Fruit fly (Drosophila melanogaster) whole organism, embryonic: ENCODE data around the gene pot.

Experiments used
- Abd-B ChIP-seq: fragments of 200-800 bp; sonication (Bioruptor generic); optimal IDR thresholded peaks from 2 replicates; lab custom pipeline; 2018; ENCODE audit warnings: missing biosample characterization, mild to moderate bottlenecking, missing genetic modification characterization, moderate library complexity
- Antp ChIP-seq: fragments of 200-800 bp; sonication (Bioruptor generic); optimal IDR thresholded peaks from 3 replicates; lab custom pipeline; 2016; ENCODE audit warnings: missing biosample characterization, missing genetic modification characterization
- Atf3 ChIP-seq: fragments of 200-800 bp; sonication (Bioruptor generic); optimal IDR thresholded peaks from 3 replicates; lab custom pipeline; 2016; ENCODE audit warnings: missing biosample characterization, missing genetic modification characterization
- CG10959 ChIP-seq: fragments of 200-800 bp; sonication (Bioruptor generic); IDR thresholded peaks from 2 replicates; pipeline ENCODE4 v1.3.6; 2022; ENCODE audit warnings: missing biosample characterization, missing genetic modification characterization
- CG11247 ChIP-seq: fragments of 200-800 bp; sonication (Bioruptor generic); IDR thresholded peaks from 2 replicates; pipeline ENCODE4 v1.3.6; 2022; ENCODE audit warnings: missing biosample characterization, missing genetic modification characterization
- CG11398 ChIP-seq: fragments of 200-800 bp; sonication (Bioruptor generic); optimal IDR thresholded peaks from 2 replicates; lab custom pipeline; 2016; ENCODE audit warnings: missing biosample characterization, missing genetic modification characterization
- CG11504 ChIP-seq: fragments of 200-800 bp; sonication (Bioruptor generic); optimal IDR thresholded peaks from 3 replicates; lab custom pipeline; 2019; ENCODE audit warnings: missing biosample characterization, mild to moderate bottlenecking, missing genetic modification characterization, moderate library complexity
- CG12219 ChIP-seq: fragments of 200-800 bp; sonication (Bioruptor generic); optimal IDR thresholded peaks from 3 replicates; lab custom pipeline; 2018; ENCODE audit warnings: missing biosample characterization, mild to moderate bottlenecking, missing genetic modification characterization
- CG12744 ChIP-seq: fragments of 200-800 bp; sonication (Bioruptor generic); optimal IDR thresholded peaks from 2 replicates; lab custom pipeline; 2016; ENCODE audit warnings: missing biosample characterization, missing genetic modification characterization
- CG13775 ChIP-seq: fragments of 200-800 bp; sonication (Bioruptor generic); optimal IDR thresholded peaks from 3 replicates; lab custom pipeline; 2017; ENCODE audit warnings: missing biosample characterization, mild to moderate bottlenecking, missing genetic modification characterization
- CG14014 ChIP-seq: fragments of 200-800 bp; sonication (Bioruptor generic); IDR thresholded peaks from 2 replicates; pipeline ENCODE4 v1.3.6; 2022; ENCODE audit warnings: missing biosample characterization, missing genetic modification characterization
- CG14710 ChIP-seq: fragments of 200-800 bp; sonication (Bioruptor generic); optimal IDR thresholded peaks from 3 replicates; lab custom pipeline; 2019; ENCODE audit warnings: missing biosample characterization, mild to moderate bottlenecking, missing genetic modification characterization, moderate library complexity
- CG14965 ChIP-seq: fragments of 200-800 bp; sonication (Bioruptor generic); optimal IDR thresholded peaks from 2 replicates; lab custom pipeline; 2016; ENCODE audit warnings: missing biosample characterization, missing genetic modification characterization, borderline replicate concordance
- CG15011 ChIP-seq: fragments of 200-800 bp; sonication (Bioruptor generic); optimal IDR thresholded peaks from 3 replicates; lab custom pipeline; 2018; ENCODE audit warnings: missing biosample characterization, mild to moderate bottlenecking, missing genetic modification characterization
- CG16813 ChIP-seq: fragments of 200-800 bp; sonication (Bioruptor generic); IDR thresholded peaks from 3 replicates; pipeline ENCODE4 v1.3.6; 2022; ENCODE audit warnings: missing biosample characterization, missing genetic modification characterization; ENCODE audit not compliant: partially characterized antibody
- CG17829 ChIP-seq: fragments of 200-800 bp; optimal IDR thresholded peaks from 2 replicates; lab custom pipeline; 2019; ENCODE audit warnings: missing biosample characterization, mild to moderate bottlenecking, missing genetic modification characterization, moderate library complexity
- CG18599 ChIP-seq: fragments of 200-800 bp; sonication (Bioruptor generic); optimal IDR thresholded peaks from 3 replicates; lab custom pipeline; 2017; ENCODE audit warnings: missing biosample characterization, missing genetic modification characterization, mild to moderate bottlenecking, moderate library complexity, missing genetic modification reagents
- CG2120 ChIP-seq: fragments of 200-800 bp; sonication (Bioruptor generic); optimal IDR thresholded peaks from 3 replicates; lab custom pipeline; 2016; ENCODE audit warnings: missing biosample characterization, missing genetic modification characterization
- CG2199 ChIP-seq: fragments of 200-800 bp; sonication (Bioruptor generic); IDR thresholded peaks from 3 replicates; pipeline ENCODE4 v1.3.6; 2022; ENCODE audit warnings: missing biosample characterization, missing genetic modification characterization
- CG31224 ChIP-seq: fragments of 200-800 bp; sonication (Bioruptor generic); IDR thresholded peaks from 2 replicates; pipeline ENCODE4 v1.3.6; 2022; ENCODE audit warnings: missing biosample characterization, missing genetic modification characterization
- CG4854 ChIP-seq: fragments of 200-800 bp; sonication (Bioruptor generic); optimal IDR thresholded peaks from 2 replicates; lab custom pipeline; 2016; ENCODE audit warnings: missing biosample characterization, missing genetic modification characterization, inconsistent platforms
- CG5180 ChIP-seq: fragments of 200-800 bp; sonication (Bioruptor generic); optimal IDR thresholded peaks from 3 replicates; lab custom pipeline; 2017; ENCODE audit warnings: missing biosample characterization, missing genetic modification characterization, mild to moderate bottlenecking, moderate library complexity, missing genetic modification reagents
- CG7357 ChIP-seq: fragments of 200-800 bp; sonication (Bioruptor generic); IDR thresholded peaks from 3 replicates; pipeline ENCODE4 v1.3.6; 2022; ENCODE audit warnings: missing biosample characterization, missing genetic modification characterization
- CG8765 ChIP-seq: fragments of 200-800 bp; sonication (Bioruptor generic); IDR thresholded peaks from 2 replicates; pipeline ENCODE4 v1.3.6; 2022; ENCODE audit warnings: missing biosample characterization, missing genetic modification characterization
- CG9876 ChIP-seq: fragments of 200-800 bp; sonication (Bioruptor generic); optimal IDR thresholded peaks from 2 replicates; lab custom pipeline; 2016; ENCODE audit warnings: missing biosample characterization, missing genetic modification characterization
- CTCF ChIP-seq: fragments of 200-800 bp; sonication (Bioruptor generic); optimal IDR thresholded peaks from 2 replicates; lab custom pipeline; 2017; ENCODE audit warnings: missing biosample characterization, mild to moderate bottlenecking, missing genetic modification characterization, moderate library complexity
- Fer1 ChIP-seq: fragments of 200-800 bp; sonication (Bioruptor generic); optimal IDR thresholded peaks from 2 replicates; lab custom pipeline; 2017; ENCODE audit warnings: missing biosample characterization, mild to moderate bottlenecking, missing genetic modification characterization
- H15 ChIP-seq: fragments of 200-800 bp; sonication (Bioruptor generic); IDR thresholded peaks from 3 replicates; pipeline ENCODE4 v1.3.6; 2022; ENCODE audit warnings: missing biosample characterization, missing genetic modification characterization
- H2.0 ChIP-seq: fragments of 200-800 bp; sonication (Bioruptor generic); IDR thresholded peaks from 2 replicates; pipeline ENCODE4 v1.3.6; 2022; ENCODE audit warnings: missing biosample characterization, missing genetic modification characterization
- Hey ChIP-seq: fragments of 200-800 bp; sonication (Bioruptor generic); optimal IDR thresholded peaks from 3 replicates; lab custom pipeline; 2018; ENCODE audit warnings: missing biosample characterization, mild to moderate bottlenecking, missing genetic modification characterization
- Hr39 ChIP-seq: fragments of >200 bp; optimal IDR thresholded peaks from 2 replicates; lab custom pipeline; 2017
- MBD-R2 ChIP-seq: fragments of 200-800 bp; sonication (Bioruptor generic); IDR thresholded peaks from 2 replicates; pipeline ENCODE4 v1.3.6; 2022; ENCODE audit warnings: missing biosample characterization, missing genetic modification characterization
- Opbp ChIP-seq: fragments of 200-800 bp; sonication (Bioruptor generic); IDR thresholded peaks from 3 replicates; pipeline ENCODE4 v1.3.6; 2022; ENCODE audit warnings: missing biosample characterization, missing genetic modification characterization; ENCODE audit not compliant: partially characterized antibody
- Vsx1 ChIP-seq: fragments of 200-800 bp; sonication (Bioruptor generic); optimal IDR thresholded peaks from 2 replicates; lab custom pipeline; 2017; ENCODE audit warnings: missing biosample characterization, mild to moderate bottlenecking, missing genetic modification characterization, missing genetic modification reagents
- ac ChIP-seq: fragments of 200-800 bp; sonication (Bioruptor generic); optimal IDR thresholded peaks from 3 replicates; lab custom pipeline; 2017; ENCODE audit warnings: missing biosample characterization, mild to moderate bottlenecking, missing genetic modification characterization
- chm ChIP-seq: fragments of 200-800 bp; sonication (Bioruptor generic); IDR thresholded peaks from 2 replicates; pipeline ENCODE4 v1.3.6; 2022; ENCODE audit warnings: missing biosample characterization, missing genetic modification characterization
- dati ChIP-seq: fragments of 200-800 bp; sonication (Bioruptor generic); IDR thresholded peaks from 2 replicates; pipeline ENCODE4 v1.3.6; 2022; ENCODE audit warnings: missing biosample characterization, missing genetic modification characterization
- dmrt11E ChIP-seq: fragments of 200-800 bp; sonication (Bioruptor generic); optimal IDR thresholded peaks from 3 replicates; lab custom pipeline; 2018; ENCODE audit warnings: missing biosample characterization, mild to moderate bottlenecking, missing genetic modification characterization, moderate library complexity
- fd96Cb ChIP-seq: fragments of 200-800 bp; sonication (Bioruptor generic); optimal IDR thresholded peaks from 2 replicates; lab custom pipeline; 2018; ENCODE audit warnings: missing biosample characterization, mild to moderate bottlenecking, missing genetic modification characterization, moderate library complexity
- phol ChIP-seq: fragments of 200-800 bp; sonication (Bioruptor generic); optimal IDR thresholded peaks from 3 replicates; lab custom pipeline; 2018; ENCODE audit warnings: missing biosample characterization, mild to moderate bottlenecking, missing genetic modification characterization, moderate library complexity
- psq ChIP-seq: fragments of 200-800 bp; sonication (Bioruptor generic); optimal IDR thresholded peaks from 2 replicates; lab custom pipeline; 2017; ENCODE audit warnings: missing biosample characterization, missing genetic modification characterization
- row ChIP-seq: fragments of 200-800 bp; sonication (Bioruptor generic); IDR thresholded peaks from 3 replicates; pipeline ENCODE4 v1.3.6; 2022; ENCODE audit warnings: missing biosample characterization, missing genetic modification characterization
- sim ChIP-seq: fragments of 200-800 bp; sonication (Bioruptor generic); IDR thresholded peaks from 2 replicates; pipeline ENCODE4 v1.3.6; 2022; ENCODE audit warnings: missing biosample characterization, missing genetic modification characterization
- sima ChIP-seq: fragments of 200-800 bp; sonication (Bioruptor generic); optimal IDR thresholded peaks from 2 replicates; lab custom pipeline; 2016; ENCODE audit warnings: missing biosample characterization, missing genetic modification characterization
- ssp ChIP-seq: fragments of 200-800 bp; sonication (Bioruptor generic); IDR thresholded peaks from 2 replicates; pipeline ENCODE4 v1.3.6; 2022; ENCODE audit warnings: missing biosample characterization, missing genetic modification characterization
- stwl ChIP-seq: fragments of 200-800 bp; sonication (Bioruptor generic); optimal IDR thresholded peaks from 3 replicates; lab custom pipeline; 2018; ENCODE audit warnings: missing biosample characterization, mild to moderate bottlenecking, missing genetic modification characterization, moderate library complexity
- tap ChIP-seq: fragments of 200-800 bp; optimal IDR thresholded peaks from 3 replicates; lab custom pipeline; 2019; ENCODE audit warnings: missing biosample characterization, mild to moderate bottlenecking, missing genetic modification characterization, moderate library complexity
- tgo ChIP-seq: fragments of 200-800 bp; sonication (Bioruptor generic); IDR thresholded peaks from 3 replicates; pipeline ENCODE4 v1.3.6; 2022; ENCODE audit warnings: missing biosample characterization, missing genetic modification characterization
- tup ChIP-seq: fragments of 200-800 bp; sonication (Bioruptor generic); optimal IDR thresholded peaks from 2 replicates; lab custom pipeline; 2016; ENCODE audit warnings: missing biosample characterization, mild to moderate bottlenecking, missing genetic modification characterization, moderate library complexity
- yki ChIP-seq: fragments of >200 bp; optimal IDR thresholded peaks from 3 replicates; lab custom pipeline; 2018
- zen ChIP-seq: fragments of 200-800 bp; sonication (Bioruptor generic); optimal IDR thresholded peaks from 3 replicates; lab custom pipeline; 2018; ENCODE audit warnings: missing biosample characterization, mild to moderate bottlenecking, missing genetic modification characterization, moderate library complexity
- zfh2 ChIP-seq: fragments of 200-800 bp; sonication (Bioruptor generic); optimal IDR thresholded peaks from 2 replicates; lab custom pipeline; 2016; ENCODE audit warnings: missing biosample characterization, missing genetic modification characterization

pot gene

dm6 chrX:11915154-11915593, 1.9 kb downstream of the pot start (continued):
- peak; percentile 95 for TF ChIP-seq CG17829 (tag; lab: Kevin White, UChicago)
- no peak for TF ChIP-seq Antp
- TF ChIP-seq CG16813 (GFP tag; lab: Robert Waterston, UW), result no peak
- peak; percentile 76 for TF ChIP-seq CG31224
- TF ChIP-seq CG9876 (GFP tag; lab: Kevin White, UChicago), result no peak
- peak; percentile 72 for TF ChIP-seq CG8765 (GFP tag; lab: Robert Waterston, UW)
- TF ChIP-seq CG14710 (tag; lab: Kevin White, UChicago), result peak; percentile 92
- TF ChIP-seq CG10959 (GFP tag; lab: Robert Waterston, UW), result peak; percentile 73
- TF ChIP-seq dati (GFP tag; lab: Robert Waterston, UW), result no peak
- TF ChIP-seq Hey (tag; lab: Kevin White, UChicago), result peak; percentile 35
- peak; percentile 77 for TF ChIP-seq CG15011
- TF ChIP-seq H2.0 (GFP tag; lab: Robert Waterston, UW), result peak; percentile 76
- peak; percentile 83 for TF ChIP-seq CG5180
- TF ChIP-seq sim (GFP tag; lab: Robert Waterston, UW), result 0 out of 2 replicates have a peak, but pooled peaks have one; percentile 62
- TF ChIP-seq stwl (tag; lab: Kevin White, UChicago), result peak; percentile 21
- TF ChIP-seq zen (tag; lab: Kevin White, UChicago), result peak; percentile 93
- TF ChIP-seq Atf3 (GFP tag; lab: Kevin White, UChicago), result no peak
- TF ChIP-seq phol, result peak; percentile 93
- peak; percentile 76; the same call in 2 of the 3 replicates for TF ChIP-seq H15 (GFP tag; lab: Robert Waterston, UW)
- TF ChIP-seq fd96Cb, result peak; percentile 91
- peak; percentile 91 for TF ChIP-seq row (GFP tag; lab: Robert Waterston, UW)
- peak; percentile 76 for TF ChIP-seq Vsx1
- peak; percentile 7 for TF ChIP-seq tup (GFP tag; lab: Kevin White, UChicago)
- TF ChIP-seq Opbp (GFP tag; lab: Robert Waterston, UW), result no peak
- no peak for TF ChIP-seq CG12744 (GFP tag; lab: Kevin White, UChicago)
- peak; percentile 26 for TF ChIP-seq psq (GFP tag; lab: Kevin White, UChicago)
- peak; percentile 28 for TF ChIP-seq CTCF (GFP tag; lab: Kevin White, UChicago)
- peak; percentile 91 for TF ChIP-seq tap (tag; lab: Kevin White, UChicago)
- TF ChIP-seq CG14014, result peak; percentile 86
- TF ChIP-seq CG2120, result peak; percentile 58
- TF ChIP-seq CG18599, result peak; percentile 89
- TF ChIP-seq CG11398 (GFP tag; lab: Kevin White, UChicago), result no peak
- TF ChIP-seq Abd-B, result peak; percentile 92
- peak; percentile 54 for TF ChIP-seq CG11247 (GFP tag; lab: Robert Waterston, UW)
- TF ChIP-seq CG13775 (GFP tag; lab: Kevin White, UChicago), result peak; percentile 90
- peak; percentile 78 for TF ChIP-seq ssp (GFP tag; lab: Robert Waterston, UW)
- TF ChIP-seq dmrt11E (tag; lab: Kevin White, UChicago), result peak; percentile 96
- TF ChIP-seq tgo (GFP tag; lab: Robert Waterston, UW), result peak; percentile 90
- peak; percentile 85 for TF ChIP-seq CG12219 (GFP tag; lab: Kevin White, UChicago)
- TF ChIP-seq sima (GFP tag; lab: Kevin White, UChicago), result no peak
- TF ChIP-seq chm (GFP tag; lab: Robert Waterston, UW), result no peak
- TF ChIP-seq yki (lab: Kevin White, UChicago), result no peak
- peak; percentile 89 for TF ChIP-seq Fer1 (GFP tag; lab: Kevin White, UChicago)
- peak; percentile 50 for TF ChIP-seq MBD-R2 (GFP tag; lab: Robert Waterston, UW)
- no peak for TF ChIP-seq CG4854 (GFP tag; lab: Kevin White, UChicago)
- peak; percentile 61 for TF ChIP-seq ac (GFP tag; lab: Kevin White, UChicago)
- no peak for TF ChIP-seq Hr39 (lab: Kevin White, UChicago)
- TF ChIP-seq CG2199 (GFP tag; lab: Robert Waterston, UW), result peak; percentile 72; the same call in 1 of the 3 replicates
- no peak for TF ChIP-seq CG14965 (GFP tag; lab: Kevin White, UChicago)
- peak; percentile 87 for TF ChIP-seq CG7357
- TF ChIP-seq zfh2, result peak; percentile 6
- peak; percentile 93 for TF ChIP-seq CG11504
